Worm (Caenorhabditis elegans) whole organism, L2 larva: ENCODE measurements around the gene C39D10.5.

Experiments used
- F13H6.1 ChIP-seq: sonication (generic microtip); optimal IDR thresholded peaks from 2 replicates; lab custom pipeline; 2016; ENCODE audit warnings: missing genetic modification characterization, missing compliant biosample characterization
- R02D3.7 ChIP-seq: fragments of 150-350 bp; optimal IDR thresholded peaks from 2 replicates; lab custom pipeline; 2014; ENCODE audit warnings: missing biosample characterization, missing genetic modification characterization
- Y55F3AM.14 ChIP-seq: fragments of 200-800 bp; sonication (Bioruptor generic); optimal IDR thresholded peaks from 2 replicates; lab custom pipeline; 2018; ENCODE audit warnings: mild to moderate bottlenecking, missing genetic modification characterization, missing compliant biosample characterization
- ZK546.5 ChIP-seq: sonication (generic microtip); optimal IDR thresholded peaks from 2 replicates; lab custom pipeline; 2017; ENCODE audit warnings: missing biosample characterization, missing genetic modification characterization
- alr-1 ChIP-seq: fragments of 150-350 bp; optimal IDR thresholded peaks from 2 replicates; lab custom pipeline; 2014; ENCODE audit warnings: missing biosample characterization, missing genetic modification characterization
- ama-1 ChIP-seq: fragments of 150-350 bp; optimal IDR thresholded peaks from 2 replicates; lab custom pipeline; 2018; ENCODE audit warnings: inconsistent platforms
- ceh-16 ChIP-seq: fragments of 150-350 bp; optimal IDR thresholded peaks from 2 replicates; lab custom pipeline; 2014; ENCODE audit warnings: missing biosample characterization, missing genetic modification characterization
- ceh-82 ChIP-seq: fragments of 150-350 bp; optimal IDR thresholded peaks from 2 replicates; lab custom pipeline; 2014; ENCODE audit warnings: missing biosample characterization, missing genetic modification characterization
- crh-2 ChIP-seq: sonication (generic microtip); optimal IDR thresholded peaks from 2 replicates; lab custom pipeline; 2017; ENCODE audit warnings: missing biosample characterization, missing genetic modification characterization
- dmd-4 ChIP-seq: sonication (generic microtip); optimal IDR thresholded peaks from 2 replicates; lab custom pipeline; 2017; ENCODE audit warnings: missing biosample characterization, missing genetic modification characterization
- egl-27 ChIP-seq: sonication (generic microtip); optimal IDR thresholded peaks from 3 replicates; lab custom pipeline; 2017; ENCODE audit warnings: missing biosample characterization, missing genetic modification reagents, missing genetic modification characterization
- elt-3 ChIP-seq: sonication (generic microtip); optimal IDR thresholded peaks from 2 replicates; lab custom pipeline; 2017; ENCODE audit warnings: missing biosample characterization, missing genetic modification characterization
- fos-1 ChIP-seq: fragments of 150-350 bp; optimal IDR thresholded peaks from 2 replicates; lab custom pipeline; 2014; ENCODE audit warnings: missing biosample characterization, missing genetic modification characterization
- gmeb-1 ChIP-seq: fragments of 150-350 bp; optimal IDR thresholded peaks from 2 replicates; lab custom pipeline; 2014; ENCODE audit warnings: missing biosample characterization, missing genetic modification characterization
- lin-11 ChIP-seq: fragments of 150-350 bp; sonication (generic microtip); optimal IDR thresholded peaks from 2 replicates; lab custom pipeline; 2014; ENCODE audit warnings: missing biosample characterization, missing genetic modification characterization, inconsistent platforms, mixed read lengths
- lin-39 ChIP-seq: fragments of 150-350 bp; optimal IDR thresholded peaks from 2 replicates; lab custom pipeline; 2014; ENCODE audit warnings: missing biosample characterization, missing genetic modification reagents, missing genetic modification characterization
- lsy-2 ChIP-seq, 2 experiments: fragments of 150-350 bp in 1 of 2; sonication (generic microtip) in 1 of 2; optimal IDR thresholded peaks; 2 replicates each; lab custom pipeline; 2014 to 2017; ENCODE audit warnings: missing biosample characterization in 2 of 2, missing genetic modification characterization in 2 of 2
- mab-5 ChIP-seq: fragments of 150-350 bp; optimal IDR thresholded peaks from 2 replicates; lab custom pipeline; 2014; ENCODE audit warnings: missing biosample characterization, missing genetic modification characterization
- mbf-1 ChIP-seq: sonication (generic microtip); optimal IDR thresholded peaks from 2 replicates; lab custom pipeline; 2017; ENCODE audit warnings: missing biosample characterization, missing genetic modification characterization
- mdl-1 ChIP-seq, 2 experiments: fragments of 150-350 bp in 1 of 2; sonication (generic microtip) in 1 of 2; optimal IDR thresholded peaks; 2 replicates each; lab custom pipeline; 2017; ENCODE audit warnings: missing biosample characterization in 2 of 2, missing genetic modification characterization in 2 of 2
- nhr-10 ChIP-seq: sonication (generic microtip); optimal IDR thresholded peaks from 2 replicates; lab custom pipeline; 2017; ENCODE audit warnings: missing biosample characterization, missing genetic modification characterization
- nhr-11 ChIP-seq: fragments of 150-350 bp; optimal IDR thresholded peaks from 2 replicates; lab custom pipeline; 2014; ENCODE audit warnings: missing biosample characterization, missing genetic modification characterization
- nhr-12 ChIP-seq: fragments of 150-350 bp; optimal IDR thresholded peaks from 2 replicates; lab custom pipeline; 2014; ENCODE audit warnings: missing biosample characterization, missing genetic modification characterization
- nhr-129 ChIP-seq: fragments of 150-350 bp; optimal IDR thresholded peaks from 2 replicates; lab custom pipeline; 2014; ENCODE audit warnings: missing biosample characterization, missing genetic modification characterization
- nhr-21 ChIP-seq: fragments of 150-350 bp; optimal IDR thresholded peaks from 2 replicates; lab custom pipeline; 2014; ENCODE audit warnings: missing biosample characterization, missing genetic modification characterization
- nhr-23 ChIP-seq: fragments of 150-350 bp; optimal IDR thresholded peaks from 2 replicates; lab custom pipeline; 2014; ENCODE audit warnings: missing biosample characterization, missing genetic modification reagents, missing genetic modification characterization
- nhr-237 ChIP-seq: fragments of 150-350 bp; optimal IDR thresholded peaks from 2 replicates; lab custom pipeline; 2014; ENCODE audit warnings: missing biosample characterization, missing genetic modification characterization
- nhr-25 ChIP-seq: fragments of 150-350 bp; sonication (generic microtip); optimal IDR thresholded peaks from 3 replicates; lab custom pipeline; 2014; ENCODE audit warnings: missing biosample characterization, missing genetic modification characterization
- nhr-6 ChIP-seq: fragments of 150-350 bp; optimal IDR thresholded peaks from 2 replicates; lab custom pipeline; 2014; ENCODE audit warnings: missing biosample characterization, missing genetic modification characterization
- skn-1 ChIP-seq: sonication (generic microtip); optimal IDR thresholded peaks from 2 replicates; lab custom pipeline; 2017; ENCODE audit warnings: missing biosample characterization, missing genetic modification characterization
- sma-9 ChIP-seq, 2 experiments: fragments of 150-350 bp in 1 of 2; sonication (generic microtip) in 1 of 2; optimal IDR thresholded peaks; 2 replicates each; lab custom pipeline; 2014 to 2016; ENCODE audit warnings: missing genetic modification characterization in 2 of 2, mild to moderate bottlenecking in 1 of 2, missing biosample characterization in 1 of 2, missing compliant biosample characterization in 1 of 2, missing genetic modification reagents in 1 of 2, moderate library complexity in 1 of 2
- unc-39 ChIP-seq: fragments of 150-350 bp; optimal IDR thresholded peaks from 2 replicates; lab custom pipeline; 2014; ENCODE audit warnings: missing biosample characterization, missing genetic modification characterization
- unc-55 ChIP-seq: fragments of 150-350 bp; sonication (generic microtip); optimal IDR thresholded peaks from 3 replicates; lab custom pipeline; 2014; ENCODE audit warnings: missing biosample characterization, missing genetic modification reagents, missing genetic modification characterization
- unc-62 ChIP-seq: fragments of 150-350 bp; optimal IDR thresholded peaks from 2 replicates; lab custom pipeline; 2014; ENCODE audit warnings: missing biosample characterization, missing genetic modification reagents, missing genetic modification characterization
- zag-1 ChIP-seq: fragments of 150-350 bp; optimal IDR thresholded peaks from 2 replicates; lab custom pipeline; 2014; ENCODE audit warnings: missing biosample characterization, missing genetic modification characterization
- ztf-1 ChIP-seq: fragments of 200-800 bp; sonication (Bioruptor generic); conservative IDR thresholded peaks from 2 replicates; pipeline ENCODE4 v1.3.6; 2022; ENCODE audit warnings: missing genetic modification characterization, missing compliant biosample characterization

Gene C39D10.5

ce11 chrX:7881307-7881706, 10.9 kb downstream of the C39D10.5 start:
- TF ChIP-seq ceh-82 (tag; lab: Kevin White, UChicago) (no peak), skn-1 (tag; lab: Kevin White, UChicago) (no peak), nhr-129 (tag; lab: Kevin White, UChicago) (no peak), Y55F3AM.14 (no peak), nhr-237 (tag; lab: Kevin White, UChicago) (no peak), unc-55 (GFP tag; lab: Kevin White, UChicago) (no peak), ama-1 (lab: Kevin White, UChicago) (no peak), nhr-6 (tag; lab: Kevin White, UChicago) (no peak), ztf-1 (GFP tag; lab: Robert Waterston, UW) (no peak), egl-27 (no peak), R02D3.7 (tag; lab: Kevin White, UChicago) (no peak), mab-5 (tag; lab: Kevin White, UChicago) (no peak), lsy-2 (tag; optimal IDR thresholded peaks at IDR 0.05; lab: Kevin White, UChicago) (no peak), lin-39 (no peak), unc-39 (no peak), gmeb-1 (tag; lab: Kevin White, UChicago) (no peak)
- TF ChIP-seq, all 48 proteins: peak for 0

- no peak for TF ChIP-seq nhr-129 (tag; lab: Kevin White, UChicago)
- TF ChIP-seq nhr-21 = peak; percentile 6
Measured at ce11 chrX:7880848-7881247, 11.3 kb downstream of the C39D10.5 start, which contains the start of gene C39D10.8. Gene C39D10.8, minus strand, starts transcription at chrX:7880948.

- TF ChIP-seq unc-55 (GFP tag; lab: Kevin White, UChicago) = no peak
- TF ChIP-seq nhr-11 (tag; lab: Kevin White, UChicago) = no peak
- TF ChIP-seq mdl-1 (tag; optimal IDR thresholded peaks at IDR 0.05; lab: Kevin White, UChicago) = no peak
- TF ChIP-seq ceh-16 (tag; lab: Kevin White, UChicago) = no peak
- no peak for TF ChIP-seq nhr-129 (tag; lab: Kevin White, UChicago)
- no peak for TF ChIP-seq nhr-10 (tag; lab: Kevin White, UChicago)
- no peak for TF ChIP-seq gmeb-1 (tag; lab: Kevin White, UChicago)
Measured at ce11 chrX:7875854-7876253, 16.3 kb downstream of the C39D10.5 start, which contains the start of gene cca-1. Gene cca-1, minus strand, starts transcription at chrX:7875954.

- no peak for TF ChIP-seq nhr-6 (tag; lab: Kevin White, UChicago)
- no peak for TF ChIP-seq ama-1 (lab: Kevin White, UChicago)
- no peak for TF ChIP-seq elt-3 (tag; lab: Kevin White, UChicago)
- no peak for TF ChIP-seq gmeb-1 (tag; lab: Kevin White, UChicago)
- no peak for TF ChIP-seq nhr-25 (tag; lab: Kevin White, UChicago)
- no peak for TF ChIP-seq sma-9 (GFP tag; optimal IDR thresholded peaks at IDR 0.05; lab: Kevin White, UChicago)
- no peak for TF ChIP-seq sma-9 (tag; optimal IDR thresholded peaks at IDR 0.05; lab: Kevin White, UChicago)
- no peak for TF ChIP-seq nhr-12
- peak; percentile 63 for TF ChIP-seq unc-55 (GFP tag; lab: Kevin White, UChicago)
- peak; percentile 29 for TF ChIP-seq mab-5 (tag; lab: Kevin White, UChicago)
- TF ChIP-seq crh-2 (tag; lab: Kevin White, UChicago) = no peak
- TF ChIP-seq egl-27 = no peak
- no peak for TF ChIP-seq nhr-10 (tag; lab: Kevin White, UChicago)
- TF ChIP-seq skn-1 (tag; lab: Kevin White, UChicago) = no peak
- TF ChIP-seq, all 48 proteins: peak for 2
Measured at ce11 chrX:7873350-7873749, 18.8 kb downstream of the C39D10.5 start.

- TF ChIP-seq Y55F3AM.14 (no peak), skn-1 (tag; lab: Kevin White, UChicago) (peak; percentile 44), zag-1 (tag; lab: Kevin White, UChicago) (no peak), nhr-237 (tag; lab: Kevin White, UChicago) (no peak)
- TF ChIP-seq, all 48 proteins: peak for 1
Measured at ce11 chrX:7867307-7867706, 24.9 kb downstream of the C39D10.5 start.

ce11 chrX:7866493-7866892, 25.7 kb downstream of the C39D10.5 start:
- no peak for TF ChIP-seq nhr-23 (tag; lab: Kevin White, UChicago)
- no peak for TF ChIP-seq mbf-1
- no peak for TF ChIP-seq alr-1 (tag; lab: Kevin White, UChicago)
- no peak for TF ChIP-seq dmd-4
- TF ChIP-seq unc-39 = no peak
- TF ChIP-seq unc-62 = no peak
- peak; percentile 44 for TF ChIP-seq F13H6.1 (tag; lab: Kevin White, UChicago)
- no peak for TF ChIP-seq skn-1 (tag; lab: Kevin White, UChicago)
- TF ChIP-seq Y55F3AM.14 = no peak
- TF ChIP-seq nhr-129 (tag; lab: Kevin White, UChicago) = peak; percentile 70
- TF ChIP-seq sma-9 (GFP tag; optimal IDR thresholded peaks at IDR 0.05; lab: Kevin White, UChicago) = no peak
- TF ChIP-seq sma-9 (tag; optimal IDR thresholded peaks at IDR 0.05; lab: Kevin White, UChicago) = no peak
- no peak for TF ChIP-seq nhr-12
- TF ChIP-seq zag-1 (tag; lab: Kevin White, UChicago) = no peak
- no peak for TF ChIP-seq ZK546.5 (tag; lab: Kevin White, UChicago)
- no peak for TF ChIP-seq lin-11 (tag; lab: Kevin White, UChicago)
- TF ChIP-seq fos-1 = no peak
- TF ChIP-seq lsy-2 (tag; optimal IDR thresholded peaks at IDR 0.05; lab: Kevin White, UChicago) = no peak
